Worm (Caenorhabditis elegans) whole organism, midembryonic: Measurements from ENCODE around the gene tbc-14.

Experiments used
- T22C8.4 ChIP-seq: fragments of 200-800 bp; sonication (Bioruptor generic); IDR thresholded peaks from 2 replicates; pipeline ENCODE4 v1.3.6; 2022; ENCODE audit warnings: missing genetic modification characterization, missing compliant biosample characterization
- cog-1 ChIP-seq: sonication (generic microtip); optimal IDR thresholded peaks from 2 replicates; lab custom pipeline; 2016; ENCODE audit warnings: missing genetic modification characterization, missing compliant biosample characterization
- flt-1 ChIP-seq: fragments of 200-800 bp; sonication (Bioruptor generic); IDR thresholded peaks from 2 replicates; pipeline ENCODE4 v1.3.6; 2022; ENCODE audit warnings: missing genetic modification characterization, missing compliant biosample characterization
- klf-2 ChIP-seq: fragments of 200-800 bp; sonication (Bioruptor generic); conservative IDR thresholded peaks from 2 replicates; pipeline ENCODE4 v1.3.6; 2022; ENCODE audit warnings: missing genetic modification reagents, missing genetic modification characterization, missing compliant biosample characterization
- med-1 ChIP-seq: sonication (generic microtip); optimal IDR thresholded peaks from 2 replicates; lab custom pipeline; 2017; ENCODE audit warnings: missing genetic modification characterization, mild to moderate bottlenecking, missing compliant biosample characterization, antibody characterized with exemption, missing genetic modification reagents; ENCODE audit not compliant: insufficient read depth
- ref-1 ChIP-seq: fragments of 200-800 bp; sonication (Bioruptor generic); conservative IDR thresholded peaks from 2 replicates; pipeline ENCODE4 v1.3.6; 2022; ENCODE audit warnings: missing genetic modification reagents, missing genetic modification characterization, missing compliant biosample characterization
- tab-1 ChIP-seq: fragments of 200-800 bp; sonication (Bioruptor generic); IDR thresholded peaks from 2 replicates; pipeline ENCODE4 v1.3.6; 2022; ENCODE audit warnings: missing genetic modification characterization, missing compliant biosample characterization
- ztf-23 ChIP-seq: fragments of 200-800 bp; sonication (Bioruptor generic); IDR thresholded peaks from 2 replicates; pipeline ENCODE4 v1.3.6; 2022; ENCODE audit warnings: missing genetic modification reagents, missing genetic modification characterization, missing compliant biosample characterization
- ztf-29 ChIP-seq: fragments of 200-800 bp; sonication (Bioruptor generic); IDR thresholded peaks from 2 replicates; pipeline ENCODE4 v1.3.6; 2022; ENCODE audit warnings: missing genetic modification reagents, missing genetic modification characterization, missing compliant biosample characterization

The tbc-14 gene

ce11 chrII:13414554-13415057 lies 32.8 kb downstream of the tbc-14 start, which contains the start of gene Y48E1C.1:
TSS of gene Y48E1C.1 (plus strand) at chrII:13415007.
- TF ChIP-seq med-1 (GFP tag; lab: Kevin White, UChicago) = no peak
- no peak for TF ChIP-seq klf-2 (GFP tag; lab: Robert Waterston, UW)
- no peak for TF ChIP-seq ref-1 (GFP tag; lab: Robert Waterston, UW)
- TF ChIP-seq tab-1 = no peak
- no peak for TF ChIP-seq ztf-29 (GFP tag; lab: Robert Waterston, UW)
- TF ChIP-seq T22C8.4 = no peak
- no peak for TF ChIP-seq flt-1
- no peak for TF ChIP-seq ztf-23 (GFP tag; lab: Robert Waterston, UW)
- no peak for TF ChIP-seq cog-1 (tag; lab: Kevin White, UChicago)

- TF ChIP-seq ztf-29 (GFP tag; lab: Robert Waterston, UW) = no peak
- peak; percentile 99 for TF ChIP-seq T22C8.4
Measured at ce11 chrII:13414099-13414498, 33.3 kb downstream of the tbc-14 start.

DNA sequence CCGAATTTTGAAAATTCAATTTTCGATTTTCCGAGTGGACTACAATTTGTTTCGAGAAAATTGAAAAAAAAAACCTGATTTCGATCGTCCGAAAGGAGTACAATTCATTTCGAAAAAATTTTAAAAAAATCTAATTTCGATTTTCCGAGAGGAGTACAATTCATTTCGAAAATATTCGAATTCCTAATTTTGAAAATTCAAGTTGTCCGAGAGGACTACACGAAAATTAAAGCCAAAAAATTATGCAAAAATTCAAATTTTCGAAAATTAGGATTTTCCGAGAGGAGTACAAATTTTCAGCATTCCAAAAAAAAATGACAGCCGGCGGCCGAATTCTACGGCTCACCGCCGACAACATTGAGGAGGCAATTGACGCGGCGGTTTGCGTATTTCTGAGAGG lies 35.1 kb downstream of the tbc-14 start, which contains the start of gene Y48C3A.18:
Gene Y48C3A.18 (plus strand): TSS at position 301 of the 400 bp plus-strand sequence.
- TF ChIP-seq flt-1 (no peak), cog-1 (tag; lab: Kevin White, UChicago) (no peak), ztf-23 (GFP tag; lab: Robert Waterston, UW) (no peak), ref-1 (GFP tag; lab: Robert Waterston, UW) (no peak), med-1 (GFP tag; lab: Kevin White, UChicago) (no peak), tab-1 (no peak), klf-2 (GFP tag; lab: Robert Waterston, UW) (no peak), ztf-29 (GFP tag; lab: Robert Waterston, UW) (no peak), T22C8.4 (no peak)

DNA sequence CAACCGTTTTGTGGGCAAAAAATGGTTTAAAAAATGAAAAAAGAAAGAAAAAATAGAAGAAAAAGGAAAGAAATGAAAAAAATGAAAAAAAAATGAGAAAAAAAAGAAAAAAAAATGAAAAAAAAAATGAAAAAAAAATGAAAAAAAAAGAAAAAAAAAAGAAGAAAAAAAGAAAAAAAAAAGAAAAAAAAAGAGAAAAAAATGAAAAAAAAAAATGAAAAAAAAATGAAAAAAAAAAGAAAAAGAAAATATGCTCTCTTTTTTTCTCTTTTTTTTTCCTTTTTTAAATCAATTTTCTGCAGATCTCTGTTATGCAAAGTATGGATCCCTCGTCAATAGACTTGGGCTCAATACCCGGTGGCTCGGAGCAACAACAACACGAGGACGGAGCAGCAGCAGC lies 41.6 kb downstream of the tbc-14 start, which contains the start of gene efl-2:
Gene efl-2 (plus strand): TSS at position 301 of the 400 bp plus-strand sequence.
- no peak for TF ChIP-seq ztf-23 (GFP tag; lab: Robert Waterston, UW)
- no peak for TF ChIP-seq cog-1 (tag; lab: Kevin White, UChicago)
- TF ChIP-seq klf-2 (GFP tag; lab: Robert Waterston, UW) = no peak
- no peak for TF ChIP-seq med-1 (GFP tag; lab: Kevin White, UChicago)
- TF ChIP-seq ref-1 (GFP tag; lab: Robert Waterston, UW) = no peak

DNA sequence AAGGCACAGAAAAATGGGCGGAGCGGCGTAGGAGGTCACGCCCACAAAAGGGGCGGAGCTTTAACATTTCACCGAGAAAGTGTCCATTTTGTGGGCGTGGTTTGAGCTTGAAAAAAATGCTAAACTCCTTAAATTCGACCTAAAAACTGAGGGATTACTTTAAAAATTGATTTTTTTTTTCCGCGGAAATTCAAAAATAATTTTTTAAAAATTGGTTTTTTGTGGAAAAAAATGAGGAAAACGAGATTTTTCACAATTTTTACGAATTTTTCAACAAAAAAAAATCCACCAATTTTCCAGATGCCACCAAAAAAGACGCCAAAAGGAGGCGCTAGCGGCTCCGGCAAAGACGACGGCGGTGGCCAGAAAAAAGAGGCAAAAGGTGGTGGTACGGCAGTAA lies 44.7 kb downstream of the tbc-14 start, which contains the start of gene pinn-4:
Gene pinn-4 (plus strand): TSS at position 301 of the 400 bp plus-strand sequence.
- TF ChIP-seq klf-2 (GFP tag; lab: Robert Waterston, UW) (no peak), T22C8.4 (no peak), flt-1 (no peak), ztf-29 (GFP tag; lab: Robert Waterston, UW) (no peak), ref-1 (GFP tag; lab: Robert Waterston, UW) (no peak), tab-1 (no peak), cog-1 (tag; lab: Kevin White, UChicago) (no peak), ztf-23 (GFP tag; lab: Robert Waterston, UW) (no peak), med-1 (GFP tag; lab: Kevin White, UChicago) (no peak)

DNA sequence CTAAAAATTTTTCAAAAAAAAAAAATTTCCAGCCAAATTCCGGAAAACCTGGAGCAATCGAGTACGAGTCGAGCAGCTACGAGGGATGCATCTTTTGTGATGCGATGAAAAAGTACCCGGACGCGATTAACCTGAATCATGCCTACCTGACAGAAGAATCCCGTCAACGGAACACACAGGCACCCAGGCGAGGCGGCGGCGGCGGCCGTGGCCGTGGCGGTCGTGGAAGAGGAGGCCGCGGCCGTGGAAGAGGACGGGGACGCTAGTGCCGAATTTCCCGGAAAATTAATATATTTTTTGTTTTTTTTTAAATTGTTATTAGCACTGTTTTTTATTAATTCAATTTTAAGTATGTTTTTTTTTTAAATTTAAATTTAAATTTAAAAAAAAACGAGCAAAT lies 45.8 kb downstream of the tbc-14 start:
- TF ChIP-seq flt-1 (no peak), med-1 (GFP tag; lab: Kevin White, UChicago) (no peak), tab-1 (no peak), ztf-23 (GFP tag; lab: Robert Waterston, UW) (no peak), klf-2 (GFP tag; lab: Robert Waterston, UW) (no peak), cog-1 (tag; lab: Kevin White, UChicago) (no peak), T22C8.4 (no peak), ztf-29 (GFP tag; lab: Robert Waterston, UW) (no peak), ref-1 (GFP tag; lab: Robert Waterston, UW) (no peak)

ce11 chrII:13389461-13389860 lies 57.9 kb downstream of the tbc-14 start, which contains the start of gene Y48C3A.14:
TSS of gene Y48C3A.14 (plus strand) at chrII:13389761.
- no peak for TF ChIP-seq ztf-23 (GFP tag; lab: Robert Waterston, UW)
- TF ChIP-seq klf-2 (GFP tag; lab: Robert Waterston, UW) = no peak
